Fruit fly (Drosophila melanogaster) whole organism, embryonic: Measurements from ENCODE around the gene CG17028.

ENCODE experiments used
- B-H1 ChIP-seq: fragments of 200-800 bp; sonication (Bioruptor generic); IDR thresholded peaks from 3 replicates; pipeline ENCODE4 v1.3.6; 2022; ENCODE audit warnings: missing biosample characterization, missing genetic modification characterization
- Bgb ChIP-seq: fragments of 200-800 bp; sonication (Bioruptor generic); IDR thresholded peaks from 2 replicates; pipeline ENCODE4 v1.3.6; 2022; ENCODE audit warnings: missing biosample characterization, missing genetic modification characterization; ENCODE audit not compliant: partially characterized antibody
- BtbVII ChIP-seq: fragments of 200-800 bp; sonication (Bioruptor generic); optimal IDR thresholded peaks from 3 replicates; lab custom pipeline; 2017; ENCODE audit warnings: missing biosample characterization, mild to moderate bottlenecking, missing genetic modification characterization
- CG1024 ChIP-seq: fragments of 200-800 bp; sonication (Bioruptor generic); IDR thresholded peaks from 2 replicates; pipeline ENCODE4 v1.3.6; 2022; ENCODE audit warnings: missing biosample characterization, missing genetic modification characterization
- CG11085 ChIP-seq: fragments of 200-800 bp; sonication (Bioruptor generic); IDR thresholded peaks from 2 replicates; pipeline ENCODE4 v1.3.6; 2022; ENCODE audit warnings: missing biosample characterization, missing genetic modification characterization
- CG11398 ChIP-seq: fragments of 200-800 bp; sonication (Bioruptor generic); optimal IDR thresholded peaks from 2 replicates; lab custom pipeline; 2016; ENCODE audit warnings: missing biosample characterization, missing genetic modification characterization
- CG12219 ChIP-seq: fragments of 200-800 bp; sonication (Bioruptor generic); optimal IDR thresholded peaks from 3 replicates; lab custom pipeline; 2018; ENCODE audit warnings: missing biosample characterization, mild to moderate bottlenecking, missing genetic modification characterization
- CG1233 ChIP-seq: fragments of 200-800 bp; sonication (Bioruptor generic); optimal IDR thresholded peaks from 4 replicates; lab custom pipeline; 2018; ENCODE audit warnings: missing biosample characterization, mild to moderate bottlenecking, missing genetic modification characterization
- CG12744 ChIP-seq: fragments of 200-800 bp; sonication (Bioruptor generic); optimal IDR thresholded peaks from 2 replicates; lab custom pipeline; 2016; ENCODE audit warnings: missing biosample characterization, missing genetic modification characterization
- CG13424 ChIP-seq: fragments of 200-800 bp; sonication (Bioruptor generic); optimal IDR thresholded peaks from 2 replicates; lab custom pipeline; 2019; ENCODE audit warnings: missing biosample characterization, mild to moderate bottlenecking, missing genetic modification characterization, moderate library complexity
- CG15073 ChIP-seq: fragments of 200-800 bp; sonication (Bioruptor generic); optimal IDR thresholded peaks from 2 replicates; lab custom pipeline; 2016; ENCODE audit warnings: missing biosample characterization, missing genetic modification characterization
- CG16779 ChIP-seq: fragments of 200-800 bp; sonication (Bioruptor generic); IDR thresholded peaks from 2 replicates; pipeline ENCODE4 v1.3.6; 2022; ENCODE audit warnings: missing biosample characterization, missing genetic modification characterization
- CG17829 ChIP-seq: fragments of 200-800 bp; optimal IDR thresholded peaks from 2 replicates; lab custom pipeline; 2019; ENCODE audit warnings: missing biosample characterization, mild to moderate bottlenecking, missing genetic modification characterization, moderate library complexity
- CG18599 ChIP-seq: fragments of 200-800 bp; sonication (Bioruptor generic); optimal IDR thresholded peaks from 3 replicates; lab custom pipeline; 2017; ENCODE audit warnings: missing biosample characterization, missing genetic modification characterization, mild to moderate bottlenecking, moderate library complexity, missing genetic modification reagents
- CG2712 ChIP-seq: fragments of 200-800 bp; optimal IDR thresholded peaks from 3 replicates; lab custom pipeline; 2019; ENCODE audit warnings: missing biosample characterization, mild to moderate bottlenecking, missing genetic modification characterization, moderate library complexity
- CG31441 ChIP-seq: fragments of 200-800 bp; sonication (Bioruptor generic); IDR thresholded peaks from 2 replicates; pipeline ENCODE4 v1.3.6; 2022; ENCODE audit warnings: missing biosample characterization, missing genetic modification characterization
- CG32767 ChIP-seq: fragments of 200-800 bp; sonication (Bioruptor generic); IDR thresholded peaks from 2 replicates; pipeline ENCODE4 v1.3.6; 2022; ENCODE audit warnings: missing biosample characterization, missing genetic modification characterization
- CG42726 ChIP-seq: fragments of 200-800 bp; sonication (Bioruptor generic); IDR thresholded peaks from 2 replicates; pipeline ENCODE4 v1.3.6; 2022; ENCODE audit warnings: missing biosample characterization, missing genetic modification characterization; ENCODE audit not compliant: partially characterized antibody
- CG4328 ChIP-seq: fragments of 200-800 bp; sonication (Bioruptor generic); optimal IDR thresholded peaks from 3 replicates; lab custom pipeline; 2017; ENCODE audit warnings: missing biosample characterization, missing genetic modification reagents, missing genetic modification characterization
- CG4820 ChIP-seq: fragments of 200-800 bp; sonication (Bioruptor generic); optimal IDR thresholded peaks from 3 replicates; lab custom pipeline; 2016; ENCODE audit warnings: missing biosample characterization, missing genetic modification characterization
- CG6175 ChIP-seq: fragments of 200-800 bp; sonication (Bioruptor generic); IDR thresholded peaks from 3 replicates; pipeline ENCODE4 v1.3.6; 2022; ENCODE audit warnings: missing biosample characterization, missing genetic modification characterization
- CG7357 ChIP-seq: fragments of 200-800 bp; sonication (Bioruptor generic); IDR thresholded peaks from 3 replicates; pipeline ENCODE4 v1.3.6; 2022; ENCODE audit warnings: missing biosample characterization, missing genetic modification characterization
- CG8290 ChIP-seq, 3 experiments: fragments of 200-800 bp; sonication (Bioruptor generic); optimal IDR thresholded peaks; 2 replicates each; lab custom pipeline; 2016 to 2019; ENCODE audit warnings: missing biosample characterization in 3 of 3, missing genetic modification characterization in 3 of 3, mild to moderate bottlenecking in 2 of 3, moderate library complexity in 1 of 3
- CG9932 ChIP-seq: fragments of 200-800 bp; sonication (Bioruptor generic); IDR thresholded peaks from 2 replicates; pipeline ENCODE4 v1.3.6; 2022; ENCODE audit warnings: missing biosample characterization, missing genetic modification characterization
- Drgx ChIP-seq: fragments of 200-800 bp; sonication (Bioruptor generic); IDR thresholded peaks from 2 replicates; pipeline ENCODE4 v1.3.6; 2022; ENCODE audit warnings: missing biosample characterization, missing genetic modification characterization
- Fer2 ChIP-seq: fragments of 200-800 bp; sonication (Bioruptor generic); optimal IDR thresholded peaks from 2 replicates; lab custom pipeline; 2018; ENCODE audit warnings: missing biosample characterization, mild to moderate bottlenecking, missing genetic modification characterization, moderate library complexity
- Hand ChIP-seq: fragments of 200-800 bp; sonication (Bioruptor generic); optimal IDR thresholded peaks from 2 replicates; lab custom pipeline; 2017; ENCODE audit warnings: mild to moderate bottlenecking, missing biosample characterization, missing genetic modification reagents, missing genetic modification characterization
- Hr78 ChIP-seq, 2 experiments: fragments of 200-800 bp in 1 of 2; fragments of >200 bp in 1 of 2; sonication (Bioruptor generic) in 1 of 2; optimal IDR thresholded peaks; 2 replicates each; lab custom pipeline; 2017 to 2019; ENCODE audit warnings: missing biosample characterization in 2 of 2, missing genetic modification characterization in 2 of 2, mild to moderate bottlenecking in 1 of 2, moderate library complexity in 1 of 2
- Hsf ChIP-seq: fragments of 200-800 bp; sonication (Bioruptor generic); optimal IDR thresholded peaks from 3 replicates; lab custom pipeline; 2016; ENCODE audit warnings: missing biosample characterization, missing genetic modification characterization
- Lpt ChIP-seq: fragments of >200 bp; optimal IDR thresholded peaks from 2 replicates; lab custom pipeline; 2018; ENCODE audit warnings: missing biosample characterization, missing genetic modification characterization
- Ptx1 ChIP-seq: fragments of 200-800 bp; sonication (Bioruptor generic); IDR thresholded peaks from 2 replicates; pipeline ENCODE4 v1.3.6; 2022; ENCODE audit warnings: missing biosample characterization, missing genetic modification characterization
- Sox100B ChIP-seq: fragments of 200-800 bp; sonication (Bioruptor generic); optimal IDR thresholded peaks from 3 replicates; lab custom pipeline; 2018; ENCODE audit warnings: missing biosample characterization, mild to moderate bottlenecking, missing genetic modification characterization
- Ssrp ChIP-seq: fragments of 200-800 bp; sonication (Bioruptor generic); optimal IDR thresholded peaks from 2 replicates; lab custom pipeline; 2018; ENCODE audit warnings: missing biosample characterization, mild to moderate bottlenecking, missing genetic modification characterization, moderate library complexity
- Tbp ChIP-seq: fragments of >200 bp; optimal IDR thresholded peaks from 2 replicates; lab custom pipeline; 2018; ENCODE audit warnings: missing biosample characterization, missing genetic modification characterization
- abd-A ChIP-seq: fragments of 200-800 bp; sonication (Bioruptor generic); optimal IDR thresholded peaks from 3 replicates; lab custom pipeline; 2019; ENCODE audit warnings: missing biosample characterization, mild to moderate bottlenecking, missing genetic modification characterization, moderate library complexity
- bbx ChIP-seq: fragments of 200-800 bp; sonication (Bioruptor generic); IDR thresholded peaks from 2 replicates; pipeline ENCODE4 v1.3.6; 2022; ENCODE audit warnings: missing biosample characterization, missing genetic modification characterization; ENCODE audit not compliant: partially characterized antibody
- btn ChIP-seq: fragments of 200-800 bp; sonication (Bioruptor generic); optimal IDR thresholded peaks from 2 replicates; lab custom pipeline; 2016; ENCODE audit warnings: missing biosample characterization, missing genetic modification characterization
- cg ChIP-seq: fragments of 200-800 bp; sonication (Bioruptor generic); optimal IDR thresholded peaks from 3 replicates; lab custom pipeline; 2019; ENCODE audit warnings: missing biosample characterization, mild to moderate bottlenecking, missing genetic modification characterization, moderate library complexity
- chinmo ChIP-seq: fragments of 200-800 bp; sonication (Bioruptor generic); IDR thresholded peaks from 4 replicates; pipeline ENCODE4 v1.3.6; 2022; ENCODE audit warnings: missing biosample characterization, missing genetic modification characterization; ENCODE audit not compliant: partially characterized antibody
- dm ChIP-seq: fragments of 200-800 bp; sonication (Bioruptor generic); optimal IDR thresholded peaks from 3 replicates; lab custom pipeline; 2016; ENCODE audit warnings: missing biosample characterization, missing genetic modification characterization
- dysf ChIP-seq: fragments of 200-800 bp; sonication (Bioruptor generic); IDR thresholded peaks from 3 replicates; pipeline ENCODE4 v1.3.6; 2022; ENCODE audit warnings: missing biosample characterization, missing genetic modification characterization
- fru ChIP-seq: fragments of >200 bp; optimal IDR thresholded peaks from 2 replicates; lab custom pipeline; 2017
- gcm2 ChIP-seq: fragments of 200-800 bp; sonication (Bioruptor generic); optimal IDR thresholded peaks from 2 replicates; lab custom pipeline; 2016; ENCODE audit warnings: missing biosample characterization, missing genetic modification characterization
- nau ChIP-seq: fragments of 200-800 bp; sonication (Bioruptor generic); optimal IDR thresholded peaks from 3 replicates; lab custom pipeline; 2017; ENCODE audit warnings: missing biosample characterization, mild to moderate bottlenecking, missing genetic modification characterization, missing genetic modification reagents
- org-1 ChIP-seq: fragments of 200-800 bp; sonication (Bioruptor generic); optimal IDR thresholded peaks from 2 replicates; lab custom pipeline; 2017; ENCODE audit warnings: missing biosample characterization, missing genetic modification characterization
- p53 ChIP-seq: fragments of 200-800 bp; sonication (Bioruptor generic); optimal IDR thresholded peaks from 2 replicates; lab custom pipeline; 2016; ENCODE audit warnings: missing biosample characterization, missing genetic modification characterization
- pb ChIP-seq: fragments of 200-800 bp; sonication (Bioruptor generic); optimal IDR thresholded peaks from 3 replicates; lab custom pipeline; 2016; ENCODE audit warnings: missing biosample characterization, missing genetic modification characterization
- vvl ChIP-seq: fragments of 200-800 bp; sonication (Bioruptor generic); IDR thresholded peaks from 2 replicates; pipeline ENCODE4 v1.3.6; 2022; ENCODE audit warnings: missing biosample characterization, missing genetic modification characterization
- z ChIP-seq: fragments of 200-800 bp; sonication (Bioruptor generic); IDR thresholded peaks from 3 replicates; pipeline ENCODE4 v1.3.6; 2022; ENCODE audit warnings: missing biosample characterization, missing genetic modification characterization
- zfh1 ChIP-seq: fragments of 200-800 bp; sonication (Bioruptor generic); IDR thresholded peaks from 3 replicates; pipeline ENCODE4 v1.3.6; 2022; ENCODE audit warnings: missing biosample characterization, missing genetic modification characterization

Gene CG17028

DNA sequence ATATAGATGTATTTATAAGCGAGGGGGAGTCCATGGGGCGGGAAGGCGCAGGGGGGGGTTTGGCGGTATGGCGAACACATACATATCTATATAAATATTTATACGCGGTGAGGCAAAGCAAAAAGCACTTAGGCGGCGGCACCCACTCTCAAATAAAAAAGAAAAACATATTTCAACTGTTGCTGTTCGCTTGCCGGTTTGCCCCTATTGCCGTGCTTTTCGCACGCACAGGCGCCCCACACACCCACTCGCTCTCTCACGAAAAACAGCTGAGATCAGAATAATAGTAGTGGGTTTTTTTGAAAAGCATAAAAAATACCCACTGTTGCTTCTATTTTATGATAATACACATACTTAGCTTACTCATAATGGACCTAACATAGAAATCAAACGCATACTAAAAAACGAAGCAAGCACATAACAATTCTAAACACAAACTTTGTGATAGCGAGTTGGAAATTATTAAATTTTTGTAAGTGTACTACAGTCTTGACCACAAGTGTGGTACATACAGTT is 22.9 kb downstream of the CG17028 start (continued):
- TF ChIP-seq CG4328 (GFP tag; lab: Kevin White, UChicago) (peak; percentile 67), CG18599 (GFP tag; lab: Kevin White, UChicago) (peak; percentile 91), CG11398 (GFP tag; lab: Kevin White, UChicago) (peak; percentile 56), dm (peak; percentile 28), CG32767 (GFP tag; lab: Robert Waterston, UW) (peak; percentile 42; the same call in 1 of the 2 replicates), Drgx (peak; percentile 86), Hr78 (GFP tag; optimal IDR thresholded peaks at IDR 0.05; lab: Kevin White, UChicago) (peak in 1 of 2 experiments; percentile 33), dysf (GFP tag; lab: Robert Waterston, UW) (peak; percentile 85; the same call in 2 of the 3 replicates), CG16779 (no peak), CG31441 (GFP tag; lab: Robert Waterston, UW) (peak; percentile 62), abd-A (tag; lab: Kevin White, UChicago) (peak; percentile 94), bbx (GFP tag; lab: Robert Waterston, UW) (no peak), CG2712 (tag; lab: Kevin White, UChicago) (peak; percentile 68), CG11085 (GFP tag; lab: Robert Waterston, UW) (0 out of 2 replicates have a peak, but pooled peaks have one; percentile 5), CG7357 (0 out of 3 replicates have a peak, but pooled peaks have one; percentile 47), Tbp (GFP tag; lab: Kevin White, UChicago) (no peak), fru (lab: Kevin White, UChicago) (no peak), CG12219 (peak; percentile 68), cg (GFP tag; lab: Kevin White, UChicago) (peak; percentile 34), vvl (no peak; the same call in 1 of the 2 replicates), Fer2 (tag; lab: Kevin White, UChicago) (peak; percentile 21), BtbVII (peak; percentile 82), btn (GFP tag; lab: Kevin White, UChicago) (peak; percentile 32), CG42726 (GFP tag; lab: Robert Waterston, UW) (no peak), org-1 (GFP tag; lab: Kevin White, UChicago) (peak; percentile 78), Lpt (GFP tag; lab: Kevin White, UChicago) (no peak), CG1024 (no peak), p53 (GFP tag; lab: Kevin White, UChicago) (no peak), CG15073 (no peak), nau (GFP tag; lab: Kevin White, UChicago) (peak; percentile 58), CG9932 (peak; percentile 85), CG4820 (GFP tag; lab: Kevin White, UChicago) (peak; percentile 36), CG12744 (GFP tag; lab: Kevin White, UChicago) (peak; percentile 69), CG8290 (GFP tag; optimal IDR thresholded peaks at IDR 0.05; lab: Kevin White, UChicago) (no peak), CG8290 (tag; optimal IDR thresholded peaks at IDR 0.05; lab: Kevin White, UChicago) (peak in 1 of 2 experiments; percentile 71), gcm2 (GFP tag; lab: Kevin White, UChicago) (peak; percentile 73), pb (GFP tag; lab: Kevin White, UChicago) (peak; percentile 60), CG13424 (tag; lab: Kevin White, UChicago) (peak; percentile 82), CG1233 (peak; percentile 75), Ssrp (peak; percentile 41), CG6175 (GFP tag; lab: Robert Waterston, UW) (peak; percentile 48; the same call in 1 of the 3 replicates), zfh1 (peak; percentile 49; the same call in 1 of the 3 replicates), Hand (GFP tag; lab: Kevin White, UChicago) (peak; percentile 91), Ptx1 (peak; percentile 76), Bgb (GFP tag; lab: Robert Waterston, UW) (peak; percentile 44; the same call in 1 of the 2 replicates), chinmo (peak; percentile 75; the same call in 1 of the 4 replicates), Hsf (GFP tag; lab: Kevin White, UChicago) (peak; percentile 78), CG17829 (peak; percentile 59), B-H1 (GFP tag; lab: Robert Waterston, UW) (peak; percentile 26; the same call in 2 of the 3 replicates), Sox100B (GFP tag; lab: Kevin White, UChicago) (peak; percentile 49), z (no peak)
